Worm (Caenorhabditis elegans) whole organism, midembryonic: ENCODE data around the gene mig-23.

Experiments used
- T22C8.4 ChIP-seq: fragments of 200-800 bp; sonication (Bioruptor generic); IDR thresholded peaks from 2 replicates; pipeline ENCODE4 v1.3.6; 2022; ENCODE audit warnings: missing genetic modification characterization, missing compliant biosample characterization
- cog-1 ChIP-seq: sonication (generic microtip); optimal IDR thresholded peaks from 2 replicates; lab custom pipeline; 2016; ENCODE audit warnings: missing genetic modification characterization, missing compliant biosample characterization
- flt-1 ChIP-seq: fragments of 200-800 bp; sonication (Bioruptor generic); IDR thresholded peaks from 2 replicates; pipeline ENCODE4 v1.3.6; 2022; ENCODE audit warnings: missing genetic modification characterization, missing compliant biosample characterization
- klf-2 ChIP-seq: fragments of 200-800 bp; sonication (Bioruptor generic); conservative IDR thresholded peaks from 2 replicates; pipeline ENCODE4 v1.3.6; 2022; ENCODE audit warnings: missing genetic modification reagents, missing genetic modification characterization, missing compliant biosample characterization
- med-1 ChIP-seq: sonication (generic microtip); optimal IDR thresholded peaks from 2 replicates; lab custom pipeline; 2017; ENCODE audit warnings: missing genetic modification characterization, mild to moderate bottlenecking, missing compliant biosample characterization, antibody characterized with exemption, missing genetic modification reagents; ENCODE audit not compliant: insufficient read depth
- ref-1 ChIP-seq: fragments of 200-800 bp; sonication (Bioruptor generic); conservative IDR thresholded peaks from 2 replicates; pipeline ENCODE4 v1.3.6; 2022; ENCODE audit warnings: missing genetic modification reagents, missing genetic modification characterization, missing compliant biosample characterization
- tab-1 ChIP-seq: fragments of 200-800 bp; sonication (Bioruptor generic); IDR thresholded peaks from 2 replicates; pipeline ENCODE4 v1.3.6; 2022; ENCODE audit warnings: missing genetic modification characterization, missing compliant biosample characterization
- ztf-23 ChIP-seq: fragments of 200-800 bp; sonication (Bioruptor generic); IDR thresholded peaks from 2 replicates; pipeline ENCODE4 v1.3.6; 2022; ENCODE audit warnings: missing genetic modification reagents, missing genetic modification characterization, missing compliant biosample characterization
- ztf-29 ChIP-seq: fragments of 200-800 bp; sonication (Bioruptor generic); IDR thresholded peaks from 2 replicates; pipeline ENCODE4 v1.3.6; 2022; ENCODE audit warnings: missing genetic modification reagents, missing genetic modification characterization, missing compliant biosample characterization

The mig-23 gene

ce11 chrX:5944488-5944887 lies 4.2 kb downstream of the mig-23 start, which contains the start of gene acs-17:
Gene acs-17 (minus strand): TSS chrX:5944510.
- TF ChIP-seq ztf-23 (GFP tag; lab: Robert Waterston, UW) = no peak
- TF ChIP-seq tab-1 (GFP tag; lab: Robert Waterston, UW) = no peak
- no peak for TF ChIP-seq cog-1 (tag; lab: Kevin White, UChicago)
- TF ChIP-seq flt-1 = no peak
- TF ChIP-seq T22C8.4 (GFP tag; lab: Robert Waterston, UW) = no peak
- no peak for TF ChIP-seq ztf-29 (GFP tag; lab: Robert Waterston, UW)
- no peak for TF ChIP-seq med-1 (GFP tag; lab: Kevin White, UChicago)
- no peak for TF ChIP-seq klf-2 (GFP tag; lab: Robert Waterston, UW)
- no peak for TF ChIP-seq ref-1

- TF ChIP-seq ref-1 (no peak), med-1 (GFP tag; lab: Kevin White, UChicago) (no peak), klf-2 (GFP tag; lab: Robert Waterston, UW) (no peak), T22C8.4 (GFP tag; lab: Robert Waterston, UW) (no peak), tab-1 (GFP tag; lab: Robert Waterston, UW) (no peak), cog-1 (tag; lab: Kevin White, UChicago) (no peak), ztf-23 (GFP tag; lab: Robert Waterston, UW) (no peak), ztf-29 (GFP tag; lab: Robert Waterston, UW) (no peak), flt-1 (no peak)
These were observed 4.8 kb downstream of the mig-23 start for ce11 chrX:5943908-5944307.

ce11 chrX:5942171-5942570 lies 6.5 kb downstream of the mig-23 start:
- TF ChIP-seq tab-1 (GFP tag; lab: Robert Waterston, UW) (no peak), ztf-23 (GFP tag; lab: Robert Waterston, UW) (no peak), T22C8.4 (GFP tag; lab: Robert Waterston, UW) (no peak), flt-1 (no peak), klf-2 (GFP tag; lab: Robert Waterston, UW) (no peak), med-1 (GFP tag; lab: Kevin White, UChicago) (no peak), ref-1 (no peak), cog-1 (tag; lab: Kevin White, UChicago) (no peak), ztf-29 (GFP tag; lab: Robert Waterston, UW) (no peak)

ce11 chrX:5941325-5941724 lies 7.3 kb downstream of the mig-23 start:
- TF ChIP-seq flt-1 (no peak), ztf-29 (GFP tag; lab: Robert Waterston, UW) (no peak), tab-1 (GFP tag; lab: Robert Waterston, UW) (no peak), ref-1 (no peak), klf-2 (GFP tag; lab: Robert Waterston, UW) (no peak), T22C8.4 (GFP tag; lab: Robert Waterston, UW) (no peak), med-1 (GFP tag; lab: Kevin White, UChicago) (no peak), cog-1 (tag; lab: Kevin White, UChicago) (no peak), ztf-23 (GFP tag; lab: Robert Waterston, UW) (no peak)

- TF ChIP-seq klf-2 (GFP tag; lab: Robert Waterston, UW) = no peak
- no peak for TF ChIP-seq ztf-29 (GFP tag; lab: Robert Waterston, UW)
- TF ChIP-seq cog-1 (tag; lab: Kevin White, UChicago) = no peak
- TF ChIP-seq ref-1 = no peak
These were observed 13.2 kb downstream of the mig-23 start, which contains the start of gene C46F4.3 for ce11 chrX:5935473-5935872. Gene C46F4.3 (plus strand): TSS chrX:5935773.

- TF ChIP-seq tab-1 (GFP tag; lab: Robert Waterston, UW) = no peak
- no peak for TF ChIP-seq ztf-23 (GFP tag; lab: Robert Waterston, UW)
- no peak for TF ChIP-seq ref-1
- no peak for TF ChIP-seq ztf-29 (GFP tag; lab: Robert Waterston, UW)
- TF ChIP-seq T22C8.4 (GFP tag; lab: Robert Waterston, UW) = no peak
These were observed 15.7 kb downstream of the mig-23 start for ce11 chrX:5932923-5933322.

ce11 chrX:5930822-5931221 lies 17.8 kb downstream of the mig-23 start, which contains the start of gene egl-6:
Gene egl-6 (plus strand): TSS chrX:5931122.
- TF ChIP-seq ztf-23 (GFP tag; lab: Robert Waterston, UW) (no peak), ztf-29 (GFP tag; lab: Robert Waterston, UW) (no peak), klf-2 (GFP tag; lab: Robert Waterston, UW) (no peak), tab-1 (GFP tag; lab: Robert Waterston, UW) (no peak), flt-1 (no peak), med-1 (GFP tag; lab: Kevin White, UChicago) (no peak), cog-1 (tag; lab: Kevin White, UChicago) (no peak), T22C8.4 (GFP tag; lab: Robert Waterston, UW) (no peak), ref-1 (no peak)

ce11 chrX:5923672-5924071 lies 25.0 kb downstream of the mig-23 start:
- no peak for TF ChIP-seq flt-1
- TF ChIP-seq tab-1 (GFP tag; lab: Robert Waterston, UW) = no peak
- no peak for TF ChIP-seq ztf-23 (GFP tag; lab: Robert Waterston, UW)
- no peak for TF ChIP-seq klf-2 (GFP tag; lab: Robert Waterston, UW)
- TF ChIP-seq med-1 (GFP tag; lab: Kevin White, UChicago) = no peak
- no peak for TF ChIP-seq ref-1
- no peak for TF ChIP-seq T22C8.4 (GFP tag; lab: Robert Waterston, UW)
- no peak for TF ChIP-seq cog-1 (tag; lab: Kevin White, UChicago)

ce11 chrX:5919097-5919496 lies 29.6 kb downstream of the mig-23 start, which contains the start of gene capa-1:
Gene capa-1 (plus strand): TSS chrX:5919397.
- no peak for TF ChIP-seq ztf-29 (GFP tag; lab: Robert Waterston, UW)

ce11 chrX:5917284-5917683 lies 31.4 kb downstream of the mig-23 start, which contains the start of gene Y23B4A.1:
Gene Y23B4A.1 (minus strand): TSS chrX:5917384.
- no peak for TF ChIP-seq cog-1 (tag; lab: Kevin White, UChicago)
- no peak for TF ChIP-seq ztf-29 (GFP tag; lab: Robert Waterston, UW)
- no peak for TF ChIP-seq flt-1
- TF ChIP-seq med-1 (GFP tag; lab: Kevin White, UChicago) = no peak
- no peak for TF ChIP-seq ztf-23 (GFP tag; lab: Robert Waterston, UW)
- TF ChIP-seq tab-1 (GFP tag; lab: Robert Waterston, UW) = no peak
- TF ChIP-seq T22C8.4 (GFP tag; lab: Robert Waterston, UW) = no peak
- no peak for TF ChIP-seq ref-1
- no peak for TF ChIP-seq klf-2 (GFP tag; lab: Robert Waterston, UW)
